Worm (Caenorhabditis elegans) whole organism, mixed stage, embryonic: ENCODE measurements around the gene Y105C5A.24.

Experiments used
- elt-3 ChIP-seq: fragments of 150-350 bp; optimal IDR thresholded peaks from 2 replicates; lab custom pipeline; 2014; ENCODE audit warnings: missing biosample characterization, missing genetic modification characterization
- lin-13 ChIP-seq: fragments of 150-350 bp; optimal IDR thresholded peaks from 2 replicates; lab custom pipeline; 2014; ENCODE audit warnings: missing biosample characterization, missing genetic modification characterization
- nhr-28 ChIP-seq: fragments of 150-350 bp; optimal IDR thresholded peaks from 2 replicates; lab custom pipeline; 2014; ENCODE audit warnings: missing biosample characterization, missing genetic modification characterization
- nhr-76 ChIP-seq: sonication (generic microtip); optimal IDR thresholded peaks from 2 replicates; lab custom pipeline; 2017; ENCODE audit warnings: missing biosample characterization, missing genetic modification characterization
- unc-62 ChIP-seq: fragments of 150-350 bp; optimal IDR thresholded peaks from 2 replicates; lab custom pipeline; 2014; ENCODE audit warnings: missing biosample characterization, missing genetic modification reagents, missing genetic modification characterization

DNA sequence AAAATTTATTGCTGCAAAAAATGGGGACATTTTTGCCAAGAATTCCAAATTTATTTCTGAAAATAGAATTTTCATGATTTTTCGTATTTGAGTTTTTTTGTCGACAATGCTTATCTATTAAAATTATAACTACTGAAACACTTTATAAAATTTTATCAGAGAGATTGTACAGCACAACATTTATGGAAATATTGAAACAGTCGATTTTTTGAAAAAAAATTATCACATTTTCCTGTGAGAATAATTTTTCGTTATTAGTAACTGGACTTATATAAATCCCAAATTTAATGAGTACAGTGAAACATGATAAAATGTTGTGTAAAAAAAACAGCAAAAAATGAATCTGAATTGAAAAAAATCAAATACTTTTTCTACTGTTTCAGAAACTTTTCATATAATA lies 32.2 kb upstream of the Y105C5A.24 start:
- no peak for TF ChIP-seq lin-13 (tag; lab: Kevin White, UChicago)
- TF ChIP-seq unc-62 (GFP tag; lab: Kevin White, UChicago) = no peak
- no peak for TF ChIP-seq elt-3 (tag; lab: Kevin White, UChicago)
- no peak for TF ChIP-seq nhr-28 (tag; lab: Kevin White, UChicago)
- no peak for TF ChIP-seq nhr-76
